Worm (Caenorhabditis elegans): Measurements from ENCODE around the gene glb-33.

glb-33 gene

DNA sequence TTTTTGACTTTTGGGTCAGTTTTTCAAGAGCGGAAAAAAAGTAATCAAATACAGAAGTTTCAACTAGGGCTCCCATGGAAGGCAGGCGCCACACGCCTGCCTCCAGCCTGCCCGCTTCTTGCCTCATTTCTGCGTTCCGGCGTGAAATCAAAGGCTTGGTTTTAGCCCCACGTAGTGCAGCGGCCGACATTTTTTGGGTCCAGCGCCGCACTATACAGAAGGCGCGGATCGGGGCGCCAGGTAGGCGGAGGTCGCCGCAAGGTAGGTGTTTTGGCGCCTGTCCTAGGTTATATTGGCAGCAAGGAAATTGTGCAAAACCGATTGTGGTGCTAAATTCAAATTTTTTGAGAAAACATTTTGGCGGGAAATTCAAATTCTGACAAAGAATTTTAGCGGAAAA lies 16.2 kb downstream of the glb-33 start:
- TF ChIP-seq elt-3 (tag; optimal IDR thresholded peaks at IDR 0.05) (no peak), elt-1 (tag; optimal IDR thresholded peaks at IDR 0.05; ENCODE audit: borderline replicate concordance, insufficient read depth) (no peak), tbx-8 (GFP tag; optimal IDR thresholded peaks at IDR 0.05) (no peak), sptf-1 (tag; optimal IDR thresholded peaks at IDR 0.05) (no peak), nhr-12 (tag; optimal IDR thresholded peaks at IDR 0.05) (no peak), bed-3 (GFP tag; optimal IDR thresholded peaks at IDR 0.05) (no peak), lsy-2 (tag; optimal IDR thresholded peaks at IDR 0.05) (no peak), M03D4.4 (tag; optimal IDR thresholded peaks at IDR 0.05) (no peak), mab-5 (tag; optimal IDR thresholded peaks at IDR 0.05) (no peak), cnd-1 (tag; optimal IDR thresholded peaks at IDR 0.05) (no peak), lin-13 (tag; optimal IDR thresholded peaks at IDR 0.05) (no peak), ceh-43 (GFP tag; optimal IDR thresholded peaks at IDR 0.05) (no peak), nhr-237 (tag; optimal IDR thresholded peaks at IDR 0.05) (no peak), lin-32 (GFP tag; optimal IDR thresholded peaks at IDR 0.05) (no peak), snpc-4 (tag; optimal IDR thresholded peaks at IDR 0.05) (no peak), ham-2 (GFP tag; optimal IDR thresholded peaks at IDR 0.05) (no peak), ztf-11 (tag; optimal IDR thresholded peaks at IDR 0.05) (no peak), nhr-28 (tag; optimal IDR thresholded peaks at IDR 0.05) (no peak), pha-4 (tag; optimal IDR thresholded peaks at IDR 0.05) (no peak), hlh-1 (tag; optimal IDR thresholded peaks at IDR 0.05) (no peak)

- no peak for TF ChIP-seq mep-1 (tag; optimal IDR thresholded peaks at IDR 0.05)
- no peak for TF ChIP-seq ceh-39 (tag; optimal IDR thresholded peaks at IDR 0.05)
- peak; percentile 2 for TF ChIP-seq ces-1 (GFP tag; optimal IDR thresholded peaks at IDR 0.05)
- no peak for TF ChIP-seq nhr-76 (tag; optimal IDR thresholded peaks at IDR 0.05)
These were observed 19.0 kb downstream of the glb-33 start, which contains the start of gene snt-3 for ce11 chrV:1370914-1371313. Gene snt-3, minus strand, starts transcription at chrV:1371014.

- TF ChIP-seq cnd-1 (tag; optimal IDR thresholded peaks at IDR 0.05) (no peak), nhr-237 (tag; optimal IDR thresholded peaks at IDR 0.05) (no peak), elt-3 (tag; optimal IDR thresholded peaks at IDR 0.05) (no peak), blmp-1 (tag; optimal IDR thresholded peaks at IDR 0.05) (no peak), nhr-76 (tag; optimal IDR thresholded peaks at IDR 0.05) (no peak), flh-1 (GFP tag; optimal IDR thresholded peaks at IDR 0.05) (no peak), snpc-4 (tag; optimal IDR thresholded peaks at IDR 0.05) (no peak), tbx-8 (GFP tag; optimal IDR thresholded peaks at IDR 0.05) (no peak), ztf-11 (tag; optimal IDR thresholded peaks at IDR 0.05) (no peak), sptf-1 (tag; optimal IDR thresholded peaks at IDR 0.05) (no peak), ham-2 (GFP tag; optimal IDR thresholded peaks at IDR 0.05) (no peak), nhr-28 (tag; optimal IDR thresholded peaks at IDR 0.05) (no peak), lin-13 (tag; optimal IDR thresholded peaks at IDR 0.05) (no peak), M03D4.4 (tag; optimal IDR thresholded peaks at IDR 0.05) (no peak), unc-39 (tag; optimal IDR thresholded peaks at IDR 0.05) (no peak), drap-1 (GFP tag; optimal IDR thresholded peaks at IDR 0.05) (no peak), mab-5 (tag; optimal IDR thresholded peaks at IDR 0.05) (no peak), zip-8 (tag; optimal IDR thresholded peaks at IDR 0.05) (no peak), mls-2 (tag; optimal IDR thresholded peaks at IDR 0.05) (no peak), ceh-83 (GFP tag; optimal IDR thresholded peaks at IDR 0.05) (no peak)
These were observed 23.1 kb downstream of the glb-33 start for ce11 chrV:1375007-1375406.

ce11 chrV:1378010-1378409 lies 26.1 kb downstream of the glb-33 start:
- TF ChIP-seq blmp-1 (tag; optimal IDR thresholded peaks at IDR 0.05) (no peak), unc-62 (GFP tag; optimal IDR thresholded peaks at IDR 0.05) (no peak), ham-2 (GFP tag; optimal IDR thresholded peaks at IDR 0.05) (no peak), ceh-39 (tag; optimal IDR thresholded peaks at IDR 0.05) (no peak), mab-5 (tag; optimal IDR thresholded peaks at IDR 0.05) (no peak), lin-13 (tag; optimal IDR thresholded peaks at IDR 0.05) (no peak), nhr-28 (tag; optimal IDR thresholded peaks at IDR 0.05) (no peak), lin-32 (GFP tag; optimal IDR thresholded peaks at IDR 0.05) (no peak), unc-120 (tag; optimal IDR thresholded peaks at IDR 0.05; ENCODE audit: poor library complexity, severe bottlenecking) (no peak), ces-1 (GFP tag; optimal IDR thresholded peaks at IDR 0.05) (no peak), flh-1 (GFP tag; optimal IDR thresholded peaks at IDR 0.05) (no peak), zip-8 (tag; optimal IDR thresholded peaks at IDR 0.05) (no peak), mls-2 (tag; optimal IDR thresholded peaks at IDR 0.05) (no peak), ceh-43 (GFP tag; optimal IDR thresholded peaks at IDR 0.05) (no peak), elt-1 (tag; optimal IDR thresholded peaks at IDR 0.05; ENCODE audit: borderline replicate concordance, insufficient read depth) (no peak), bed-3 (GFP tag; optimal IDR thresholded peaks at IDR 0.05) (no peak), pha-4 (tag; optimal IDR thresholded peaks at IDR 0.05) (no peak)

All from whole organism, mixed stage, embryonic.